Worm (Caenorhabditis elegans) whole organism, L2 larva: ENCODE results near the gene F59E12.8.

ENCODE experiments used
- C34F6.9 ChIP-seq: fragments of 150-350 bp; optimal IDR thresholded peaks from 2 replicates; lab custom pipeline; 2014; ENCODE audit warnings: missing biosample characterization, missing genetic modification characterization
- ama-1 ChIP-seq: fragments of 150-350 bp; optimal IDR thresholded peaks from 2 replicates; lab custom pipeline; 2018; ENCODE audit warnings: inconsistent platforms
- lin-39 ChIP-seq: fragments of 150-350 bp; optimal IDR thresholded peaks from 2 replicates; lab custom pipeline; 2014; ENCODE audit warnings: missing biosample characterization, missing genetic modification reagents, missing genetic modification characterization
- mab-5 ChIP-seq: fragments of 150-350 bp; optimal IDR thresholded peaks from 2 replicates; lab custom pipeline; 2014; ENCODE audit warnings: missing biosample characterization, missing genetic modification characterization
- mdl-1 ChIP-seq, 2 experiments: fragments of 150-350 bp in 1 of 2; sonication (generic microtip) in 1 of 2; optimal IDR thresholded peaks; 2 replicates each; lab custom pipeline; 2017; ENCODE audit warnings: missing biosample characterization in 2 of 2, missing genetic modification characterization in 2 of 2
- nhr-237 ChIP-seq: fragments of 150-350 bp; optimal IDR thresholded peaks from 2 replicates; lab custom pipeline; 2014; ENCODE audit warnings: missing biosample characterization, missing genetic modification characterization
- skn-1 ChIP-seq: sonication (generic microtip); optimal IDR thresholded peaks from 2 replicates; lab custom pipeline; 2017; ENCODE audit warnings: missing biosample characterization, missing genetic modification characterization
- unc-55 ChIP-seq: fragments of 150-350 bp; sonication (generic microtip); optimal IDR thresholded peaks from 3 replicates; lab custom pipeline; 2014; ENCODE audit warnings: missing biosample characterization, missing genetic modification reagents, missing genetic modification characterization
- ztf-11 ChIP-seq: sonication (generic microtip); optimal IDR thresholded peaks from 2 replicates; lab custom pipeline; 2017; ENCODE audit warnings: missing biosample characterization, missing genetic modification characterization

- TF ChIP-seq ama-1 (lab: Kevin White, UChicago) (no peak), mab-5 (tag; lab: Kevin White, UChicago) (no peak), C34F6.9 (tag; lab: Kevin White, UChicago) (no peak), lin-39 (tag; lab: Kevin White, UChicago) (no peak), ztf-11 (tag; lab: Kevin White, UChicago) (no peak), nhr-237 (tag; lab: Kevin White, UChicago) (no peak), unc-55 (GFP tag; lab: Kevin White, UChicago) (no peak), mdl-1 (tag; optimal IDR thresholded peaks at IDR 0.05; lab: Kevin White, UChicago) (no peak), skn-1 (tag; lab: Kevin White, UChicago) (no peak)
Measured at ce11 chrII:5603194-5603593, 33.5 kb downstream of the F59E12.8 start, which contains the start of gene C17G10.6.
